Fruit fly (Drosophila melanogaster) whole organism, prepupa: ENCODE measurements around the gene CG8562.

Experiments
- Blimp-1 ChIP-seq: fragments of 200-800 bp; sonication (Bioruptor generic); optimal IDR thresholded peaks from 3 replicates; lab custom pipeline; 2017; ENCODE audit warnings: missing biosample characterization, missing genetic modification characterization, mild to moderate bottlenecking, moderate library complexity, missing genetic modification reagents
- CG10631 ChIP-seq: fragments of 200-800 bp; sonication (Bioruptor generic); optimal IDR thresholded peaks from 2 replicates; lab custom pipeline; 2016; ENCODE audit warnings: missing biosample characterization, missing genetic modification characterization
- CG10669 ChIP-seq: fragments of 200-800 bp; sonication (Bioruptor generic); optimal IDR thresholded peaks from 3 replicates; lab custom pipeline; 2018; ENCODE audit warnings: missing biosample characterization, mild to moderate bottlenecking, missing genetic modification characterization, moderate library complexity
- CG11294 ChIP-seq: fragments of 200-800 bp; sonication (Bioruptor generic); IDR thresholded peaks from 2 replicates; pipeline ENCODE4 v1.3.6; 2022; ENCODE audit warnings: missing biosample characterization, missing genetic modification characterization
- CG15336 ChIP-seq: fragments of 200-800 bp; sonication (Bioruptor generic); IDR thresholded peaks from 2 replicates; pipeline ENCODE4 v1.3.6; 2022; ENCODE audit warnings: missing biosample characterization, missing genetic modification characterization
- CG1621 ChIP-seq: fragments of 200-800 bp; sonication (Bioruptor generic); optimal IDR thresholded peaks from 3 replicates; lab custom pipeline; 2018; ENCODE audit warnings: missing biosample characterization, mild to moderate bottlenecking, missing genetic modification characterization
- CG16779 ChIP-seq: fragments of 200-800 bp; sonication (Bioruptor generic); optimal IDR thresholded peaks from 3 replicates; lab custom pipeline; 2017; ENCODE audit warnings: missing biosample characterization, mild to moderate bottlenecking, missing genetic modification characterization
- CG3032 ChIP-seq: fragments of 200-800 bp; optimal IDR thresholded peaks from 2 replicates; lab custom pipeline; 2019; ENCODE audit warnings: missing biosample characterization, mild to moderate bottlenecking, missing genetic modification characterization, moderate library complexity
- CG31627 ChIP-seq: fragments of 200-800 bp; sonication (Bioruptor generic); optimal IDR thresholded peaks from 3 replicates; lab custom pipeline; 2016; ENCODE audit warnings: missing biosample characterization, missing genetic modification characterization
- CG32006 ChIP-seq: fragments of 200-800 bp; sonication (Bioruptor generic); optimal IDR thresholded peaks from 3 replicates; lab custom pipeline; 2017; ENCODE audit warnings: missing biosample characterization, mild to moderate bottlenecking, missing genetic modification characterization
- CG34406 ChIP-seq: fragments of 200-800 bp; sonication (Bioruptor generic); optimal IDR thresholded peaks from 3 replicates; lab custom pipeline; 2016; ENCODE audit warnings: missing biosample characterization, missing genetic modification characterization
- CG3919 ChIP-seq: fragments of 200-800 bp; sonication (Bioruptor generic); optimal IDR thresholded peaks from 3 replicates; lab custom pipeline; 2016; ENCODE audit warnings: missing biosample characterization, missing genetic modification characterization
- CG4318 ChIP-seq: fragments of 200-800 bp; sonication (Bioruptor generic); optimal IDR thresholded peaks from 3 replicates; lab custom pipeline; 2017; ENCODE audit warnings: missing biosample characterization, mild to moderate bottlenecking, missing genetic modification characterization
- CG6163 ChIP-seq: fragments of 200-800 bp; sonication (Bioruptor generic); IDR thresholded peaks from 3 replicates; pipeline ENCODE4 v1.3.6; 2022; ENCODE audit warnings: missing biosample characterization, missing genetic modification characterization
- CG6276 ChIP-seq: fragments of 200-800 bp; sonication (Bioruptor generic); optimal IDR thresholded peaks from 2 replicates; lab custom pipeline; 2017; ENCODE audit warnings: missing biosample characterization, mild to moderate bottlenecking, missing genetic modification characterization
- CG6792 ChIP-seq: fragments of 200-800 bp; sonication (Bioruptor generic); optimal IDR thresholded peaks from 3 replicates; lab custom pipeline; 2016; ENCODE audit warnings: missing biosample characterization, missing genetic modification characterization
- CG6808 ChIP-seq: fragments of 200-800 bp; sonication (Bioruptor generic); optimal IDR thresholded peaks from 3 replicates; lab custom pipeline; 2017; ENCODE audit warnings: missing biosample characterization, missing genetic modification characterization, mild to moderate bottlenecking, moderate library complexity, missing genetic modification reagents
- CG6854 ChIP-seq: fragments of 200-800 bp; sonication (Bioruptor generic); optimal IDR thresholded peaks from 2 replicates; lab custom pipeline; 2017; ENCODE audit warnings: missing biosample characterization, mild to moderate bottlenecking, missing genetic modification characterization
- CG7368 ChIP-seq: fragments of 200-800 bp; sonication (Bioruptor generic); optimal IDR thresholded peaks from 3 replicates; lab custom pipeline; 2016; ENCODE audit warnings: missing biosample characterization, missing genetic modification characterization
- CG8119 ChIP-seq: fragments of 200-800 bp; sonication (Bioruptor generic); IDR thresholded peaks from 3 replicates; pipeline ENCODE4 v1.3.6; 2022; ENCODE audit warnings: missing biosample characterization, missing genetic modification characterization
- CG8319 ChIP-seq: fragments of 200-800 bp; sonication (Bioruptor generic); optimal IDR thresholded peaks from 3 replicates; lab custom pipeline; 2016; ENCODE audit warnings: missing biosample characterization, missing genetic modification characterization
- CG8632 ChIP-seq: fragments of 200-800 bp; sonication (Bioruptor generic); optimal IDR thresholded peaks from 3 replicates; lab custom pipeline; 2016; ENCODE audit warnings: missing biosample characterization, missing genetic modification characterization
- Eip75B ChIP-seq: fragments of 200-800 bp; sonication (Bioruptor generic); optimal IDR thresholded peaks from 3 replicates; lab custom pipeline; 2016; ENCODE audit warnings: missing biosample characterization, missing genetic modification characterization
- Eip78C ChIP-seq: fragments of 200-800 bp; sonication (Bioruptor generic); peaks from one replicate; lab custom pipeline; 2016; ENCODE audit warnings: missing biosample characterization, missing genetic modification characterization
- Eip93F ChIP-seq: fragments of 200-800 bp; sonication (Bioruptor generic); optimal IDR thresholded peaks from 2 replicates; lab custom pipeline; 2016; ENCODE audit warnings: missing biosample characterization, mild to moderate bottlenecking, missing genetic modification characterization
- Ets21C ChIP-seq: fragments of 200-800 bp; sonication (Bioruptor generic); optimal IDR thresholded peaks from 3 replicates; lab custom pipeline; 2016; ENCODE audit warnings: missing biosample characterization, missing genetic modification characterization
- Hr39 ChIP-seq: fragments of 200-800 bp; sonication (Bioruptor generic); optimal IDR thresholded peaks from 2 replicates; lab custom pipeline; 2016; ENCODE audit warnings: missing biosample characterization, missing genetic modification characterization
- Lpt ChIP-seq: fragments of 200-800 bp; sonication (Bioruptor generic); optimal IDR thresholded peaks from 3 replicates; lab custom pipeline; 2016; ENCODE audit warnings: missing biosample characterization, missing genetic modification characterization
- Met ChIP-seq: fragments of 200-800 bp; sonication (Bioruptor generic); optimal IDR thresholded peaks from 3 replicates; lab custom pipeline; 2016; ENCODE audit warnings: missing biosample characterization, missing genetic modification characterization
- OdsH ChIP-seq: fragments of 200-800 bp; sonication (Bioruptor generic); optimal IDR thresholded peaks from 3 replicates; lab custom pipeline; 2016; ENCODE audit warnings: missing biosample characterization, missing genetic modification characterization
- Smox ChIP-seq: fragments of 200-800 bp; sonication (Bioruptor generic); optimal IDR thresholded peaks from 3 replicates; lab custom pipeline; 2016; ENCODE audit warnings: missing biosample characterization, missing genetic modification characterization
- Sox102F ChIP-seq: fragments of 200-800 bp; sonication (Bioruptor generic); optimal IDR thresholded peaks from 2 replicates; lab custom pipeline; 2016; ENCODE audit warnings: missing biosample characterization, mild to moderate bottlenecking, missing genetic modification characterization
- Sox14 ChIP-seq: fragments of 200-800 bp; sonication (Bioruptor generic); optimal IDR thresholded peaks from 3 replicates; lab custom pipeline; 2016; ENCODE audit warnings: missing biosample characterization, missing genetic modification characterization
- Sox15 ChIP-seq: fragments of 200-800 bp; sonication (Bioruptor generic); optimal IDR thresholded peaks from 3 replicates; lab custom pipeline; 2016; ENCODE audit warnings: missing biosample characterization, missing genetic modification characterization
- achi ChIP-seq: fragments of 200-800 bp; sonication (Bioruptor generic); optimal IDR thresholded peaks from 3 replicates; lab custom pipeline; 2016; ENCODE audit warnings: missing biosample characterization, missing genetic modification characterization
- acj6 ChIP-seq: fragments of 200-800 bp; sonication (Bioruptor generic); optimal IDR thresholded peaks from 3 replicates; lab custom pipeline; 2016; ENCODE audit warnings: missing biosample characterization, missing genetic modification characterization
- cyc ChIP-seq: fragments of 200-800 bp; sonication (Bioruptor generic); optimal IDR thresholded peaks from 3 replicates; lab custom pipeline; 2016; ENCODE audit warnings: missing biosample characterization, missing genetic modification characterization
- dac ChIP-seq: fragments of 200-800 bp; sonication (Bioruptor generic); optimal IDR thresholded peaks from 2 replicates; lab custom pipeline; 2017; ENCODE audit warnings: missing biosample characterization, mild to moderate bottlenecking, missing genetic modification characterization
- dsx ChIP-seq: fragments of 200-800 bp; optimal IDR thresholded peaks from 3 replicates; lab custom pipeline; 2019; ENCODE audit warnings: missing biosample characterization, mild to moderate bottlenecking, missing genetic modification characterization, moderate library complexity; ENCODE audit not compliant: poor library complexity, severe bottlenecking
- eg ChIP-seq: fragments of 200-800 bp; sonication (Bioruptor generic); IDR thresholded peaks from 3 replicates; pipeline ENCODE4 v1.3.6; 2022; ENCODE audit warnings: missing biosample characterization, missing genetic modification characterization
- fkh ChIP-seq: fragments of 200-800 bp; sonication (Bioruptor generic); optimal IDR thresholded peaks from 3 replicates; lab custom pipeline; 2017; ENCODE audit warnings: missing biosample characterization, mild to moderate bottlenecking, missing genetic modification characterization, moderate library complexity
- lz ChIP-seq: fragments of 200-800 bp; sonication (Bioruptor generic); optimal IDR thresholded peaks from 3 replicates; lab custom pipeline; 2016; ENCODE audit warnings: missing biosample characterization, missing genetic modification characterization
- net ChIP-seq: fragments of 200-800 bp; sonication (Bioruptor generic); optimal IDR thresholded peaks from 3 replicates; lab custom pipeline; 2016; ENCODE audit warnings: missing biosample characterization, missing genetic modification characterization
- pdm3 ChIP-seq: fragments of 200-800 bp; sonication (Bioruptor generic); optimal IDR thresholded peaks from 3 replicates; lab custom pipeline; 2016; ENCODE audit warnings: missing biosample characterization, missing genetic modification characterization
- salr ChIP-seq, 2 experiments: fragments of 200-800 bp; sonication (Bioruptor generic); optimal IDR thresholded peaks; 3 replicates each; lab custom pipeline; 2016 to 2018; ENCODE audit warnings: missing biosample characterization in 2 of 2, missing genetic modification characterization in 2 of 2, mild to moderate bottlenecking in 1 of 2
- spab ChIP-seq: fragments of 200-800 bp; sonication (Bioruptor generic); optimal IDR thresholded peaks from 2 replicates; lab custom pipeline; 2017; ENCODE audit warnings: missing biosample characterization, mild to moderate bottlenecking, missing genetic modification characterization, missing genetic modification reagents
- ss ChIP-seq, 2 experiments: fragments of 200-800 bp; sonication (Bioruptor generic); optimal IDR thresholded peaks; 2 replicates in 1 of 2; 3 replicates in 1 of 2; lab custom pipeline; 2017 to 2018; ENCODE audit warnings: mild to moderate bottlenecking in 2 of 2, missing biosample characterization in 2 of 2, missing genetic modification characterization in 2 of 2, moderate library complexity in 1 of 2
- svp ChIP-seq: fragments of 200-800 bp; sonication (Bioruptor generic); peaks from one replicate; lab custom pipeline; 2016; ENCODE audit warnings: missing biosample characterization, missing genetic modification characterization

The CG8562 gene

dm6 chr3L:7360324-7360852 lies 37.7 kb upstream of the CG8562 start, which contains the start of gene Sec63 (continued):
- TF ChIP-seq Eip93F (GFP tag; lab: Kevin White, UChicago) (peak; percentile 55), CG1621 (tag; lab: Kevin White, UChicago) (peak; percentile 49), CG31627 (GFP tag; lab: Kevin White, UChicago) (peak; percentile 34), OdsH (GFP tag; lab: Kevin White, UChicago) (peak; percentile 50), Hr39 (peak; percentile 39), CG7368 (no peak), salr (GFP tag; optimal IDR thresholded peaks at IDR 0.05; lab: Kevin White, UChicago) (no peak), Smox (GFP tag; lab: Kevin White, UChicago) (no peak), pdm3 (GFP tag; lab: Kevin White, UChicago) (no peak), CG11294 (GFP tag; lab: Robert Waterston, UW) (no peak), Lpt (GFP tag; lab: Kevin White, UChicago) (no peak), net (no peak), ss (GFP tag; optimal IDR thresholded peaks at IDR 0.05; lab: Kevin White, UChicago) (no peak), CG3032 (tag; lab: Kevin White, UChicago) (peak; percentile 38), CG6808 (GFP tag; lab: Kevin White, UChicago) (peak; percentile 17), lz (GFP tag; lab: Kevin White, UChicago) (no peak), Ets21C (no peak), CG15336 (peak; percentile 57), CG16779 (tag; lab: Kevin White, UChicago) (no peak)

- TF ChIP-seq CG16779 (tag; lab: Kevin White, UChicago) (peak; percentile 52), Sox15 (GFP tag; lab: Kevin White, UChicago) (no peak), Eip75B (no peak), Eip93F (GFP tag; lab: Kevin White, UChicago) (no peak), Sox14 (GFP tag; lab: Kevin White, UChicago) (no peak), ss (GFP tag; optimal IDR thresholded peaks at IDR 0.05; lab: Kevin White, UChicago) (peak; percentile 23 to 47), CG6808 (GFP tag; lab: Kevin White, UChicago) (peak; percentile 82), CG11294 (GFP tag; lab: Robert Waterston, UW) (no peak), achi (GFP tag; lab: Kevin White, UChicago) (peak; percentile 5), CG6854 (peak; percentile 39), Blimp-1 (no peak), Lpt (GFP tag; lab: Kevin White, UChicago) (peak; percentile 19), dsx (GFP tag; lab: Kevin White, UChicago) (no peak), CG32006 (GFP tag; lab: Kevin White, UChicago) (peak; percentile 18), pdm3 (GFP tag; lab: Kevin White, UChicago) (no peak), spab (GFP tag; lab: Kevin White, UChicago) (peak; percentile 28), CG34406 (peak; percentile 5), CG6163 (GFP tag; lab: Robert Waterston, UW) (no peak; the same call in 1 of the 3 replicates), CG6792 (GFP tag; lab: Kevin White, UChicago) (no peak), svp (GFP tag; lab: Kevin White, UChicago) (peak; percentile 95), CG3919 (GFP tag; lab: Kevin White, UChicago) (no peak), CG15336 (peak; percentile 68), CG31627 (GFP tag; lab: Kevin White, UChicago) (no peak), Sox102F (GFP tag; lab: Kevin White, UChicago) (no peak), CG10669 (GFP tag; lab: Kevin White, UChicago) (peak; percentile 21), acj6 (GFP tag; lab: Kevin White, UChicago) (no peak), net (peak; percentile 35), cyc (GFP tag; lab: Kevin White, UChicago) (no peak), CG10631 (GFP tag; lab: Kevin White, UChicago) (no peak), CG8119 (peak; percentile 64; the same call in 2 of the 3 replicates), CG3032 (tag; lab: Kevin White, UChicago) (no peak), CG8319 (GFP tag; lab: Kevin White, UChicago) (peak; percentile 20), fkh (GFP tag; lab: Kevin White, UChicago) (no peak), Met (no peak), eg (peak; percentile 74; the same call in 2 of the 3 replicates), CG8632 (GFP tag; lab: Kevin White, UChicago) (no peak), CG4318 (GFP tag; lab: Kevin White, UChicago) (no peak), CG6276 (peak; percentile 62), salr (GFP tag; optimal IDR thresholded peaks at IDR 0.05; lab: Kevin White, UChicago) (no peak), Eip78C (GFP tag; lab: Kevin White, UChicago) (peak; percentile 60), dac (GFP tag; lab: Kevin White, UChicago) (peak; percentile 0)
Observed at dm6 chr3L:7361095-7361522, 37.0 kb upstream of the CG8562 start.
